Worm (Caenorhabditis elegans) whole organism, L3 larva: ENCODE results near the gene C14C6.5.

Experiments
- ZK546.5 ChIP-seq: sonication (generic microtip); optimal IDR thresholded peaks from 2 replicates; lab custom pipeline; 2017; ENCODE audit warnings: missing biosample characterization, missing genetic modification characterization
- aly-2 ChIP-seq: fragments of 150-350 bp; optimal IDR thresholded peaks from 2 replicates; lab custom pipeline; 2014; ENCODE audit warnings: missing biosample characterization, missing genetic modification characterization
- ama-1 ChIP-seq: fragments of 150-350 bp; optimal IDR thresholded peaks from 2 replicates; lab custom pipeline; 2018
- ceh-16 ChIP-seq: sonication (generic microtip); optimal IDR thresholded peaks from 2 replicates; lab custom pipeline; 2017; ENCODE audit warnings: missing biosample characterization, missing genetic modification characterization
- ceh-28 ChIP-seq: fragments of 150-350 bp; optimal IDR thresholded peaks from 2 replicates; lab custom pipeline; 2014; ENCODE audit warnings: missing biosample characterization, missing genetic modification reagents, missing genetic modification characterization
- ceh-82 ChIP-seq: fragments of 150-350 bp; optimal IDR thresholded peaks from 2 replicates; lab custom pipeline; 2014; ENCODE audit warnings: missing biosample characterization, missing genetic modification characterization
- ceh-9 ChIP-seq: sonication (generic microtip); optimal IDR thresholded peaks from 2 replicates; lab custom pipeline; 2018; ENCODE audit warnings: missing biosample characterization, missing genetic modification characterization
- daf-12 ChIP-seq: fragments of 150-350 bp; optimal IDR thresholded peaks from 2 replicates; lab custom pipeline; 2014; ENCODE audit warnings: missing biosample characterization, missing genetic modification reagents, missing genetic modification characterization
- egl-27 ChIP-seq: sonication (generic microtip); optimal IDR thresholded peaks from 4 replicates; lab custom pipeline; 2017; ENCODE audit warnings: missing biosample characterization, missing genetic modification reagents, missing genetic modification characterization
- egl-5 ChIP-seq: fragments of 150-350 bp; optimal IDR thresholded peaks from 2 replicates; lab custom pipeline; 2017; ENCODE audit warnings: missing biosample characterization, missing genetic modification reagents, missing genetic modification characterization, inconsistent platforms
- elt-1 ChIP-seq: fragments of 150-350 bp; optimal IDR thresholded peaks from 2 replicates; lab custom pipeline; 2014; ENCODE audit warnings: missing biosample characterization, missing genetic modification characterization
- elt-2 ChIP-seq: sonication (generic microtip); optimal IDR thresholded peaks from 2 replicates; lab custom pipeline; 2016; ENCODE audit warnings: missing genetic modification reagents, mild to moderate bottlenecking, missing genetic modification characterization, missing compliant biosample characterization
- eor-1 ChIP-seq, 2 experiments: fragments of 150-350 bp; optimal IDR thresholded peaks; 2 replicates each; lab custom pipeline; 2014 to 2018; ENCODE audit warnings: missing biosample characterization in 2 of 2, missing genetic modification characterization in 2 of 2
- fkh-10 ChIP-seq: sonication (generic microtip); optimal IDR thresholded peaks from 2 replicates; lab custom pipeline; 2017; ENCODE audit warnings: missing biosample characterization, missing genetic modification reagents, missing genetic modification characterization
- fos-1 ChIP-seq: fragments of 150-350 bp; optimal IDR thresholded peaks from 2 replicates; lab custom pipeline; 2014; ENCODE audit warnings: missing biosample characterization, missing genetic modification characterization
- hmg-11 ChIP-seq: sonication (generic microtip); optimal IDR thresholded peaks from 2 replicates; lab custom pipeline; 2016; ENCODE audit warnings: missing genetic modification characterization, missing compliant biosample characterization
- lin-15B ChIP-seq: fragments of 150-350 bp; optimal IDR thresholded peaks from 2 replicates; lab custom pipeline; 2014; ENCODE audit warnings: missing biosample characterization, missing genetic modification characterization
- lin-39 ChIP-seq: fragments of 150-350 bp; optimal IDR thresholded peaks from 2 replicates; lab custom pipeline; 2018; ENCODE audit warnings: missing biosample characterization, missing genetic modification reagents, missing genetic modification characterization
- mml-1 ChIP-seq: fragments of 150-350 bp; sonication (generic microtip); optimal IDR thresholded peaks from 3 replicates; lab custom pipeline; 2014; ENCODE audit warnings: missing biosample characterization, missing genetic modification characterization
- nfya-1 ChIP-seq: sonication (generic microtip); optimal IDR thresholded peaks from 2 replicates; lab custom pipeline; 2017; ENCODE audit warnings: missing genetic modification characterization, mild to moderate bottlenecking, missing compliant biosample characterization, antibody characterized with exemption, moderate library complexity; ENCODE audit not compliant: insufficient read depth
- nhr-11 ChIP-seq: fragments of 150-350 bp; optimal IDR thresholded peaks from 2 replicates; lab custom pipeline; 2014; ENCODE audit warnings: missing biosample characterization, missing genetic modification characterization
- nhr-23 ChIP-seq: fragments of 150-350 bp; optimal IDR thresholded peaks from 2 replicates; lab custom pipeline; 2014; ENCODE audit warnings: missing biosample characterization, missing genetic modification reagents, missing genetic modification characterization
- nhr-25 ChIP-seq: sonication (generic microtip); optimal IDR thresholded peaks from 2 replicates; lab custom pipeline; 2017; ENCODE audit warnings: missing biosample characterization, missing genetic modification characterization
- nhr-28 ChIP-seq: fragments of 150-350 bp; optimal IDR thresholded peaks from 2 replicates; lab custom pipeline; 2014; ENCODE audit warnings: missing biosample characterization, missing genetic modification characterization
- nhr-43 ChIP-seq: sonication (generic microtip); optimal IDR thresholded peaks from 2 replicates; lab custom pipeline; 2016; ENCODE audit warnings: mild to moderate bottlenecking, missing genetic modification characterization, missing compliant biosample characterization; ENCODE audit not compliant: poor library complexity, severe bottlenecking
- nhr-77 ChIP-seq: fragments of 150-350 bp; optimal IDR thresholded peaks from 2 replicates; lab custom pipeline; 2014; ENCODE audit warnings: missing biosample characterization, missing genetic modification characterization
- pqm-1 ChIP-seq: fragments of 150-350 bp; optimal IDR thresholded peaks from 2 replicates; lab custom pipeline; 2017; ENCODE audit warnings: missing biosample characterization, missing genetic modification characterization, inconsistent platforms
- sea-2 ChIP-seq: fragments of 150-350 bp; sonication (generic microtip); optimal IDR thresholded peaks from 4 replicates; lab custom pipeline; 2014; ENCODE audit warnings: missing biosample characterization, missing genetic modification reagents, missing genetic modification characterization
- skn-1 ChIP-seq: fragments of 150-350 bp; optimal IDR thresholded peaks from 2 replicates; lab custom pipeline; 2014; ENCODE audit warnings: missing biosample characterization, missing genetic modification characterization
- tbx-2 ChIP-seq: sonication (generic microtip); optimal IDR thresholded peaks from 2 replicates; lab custom pipeline; 2016; ENCODE audit warnings: mild to moderate bottlenecking, missing genetic modification characterization, missing compliant biosample characterization
- unc-39 ChIP-seq: sonication (generic microtip); optimal IDR thresholded peaks from 4 replicates; lab custom pipeline; 2017; ENCODE audit warnings: missing biosample characterization, missing genetic modification characterization
- zag-1 ChIP-seq: fragments of 150-350 bp; optimal IDR thresholded peaks from 2 replicates; lab custom pipeline; 2014; ENCODE audit warnings: missing biosample characterization, missing genetic modification characterization
- ztf-11 ChIP-seq: fragments of 150-350 bp; optimal IDR thresholded peaks from 2 replicates; lab custom pipeline; 2014; ENCODE audit warnings: missing biosample characterization, missing genetic modification characterization
- ztf-4 ChIP-seq: fragments of 150-350 bp; optimal IDR thresholded peaks from 2 replicates; lab custom pipeline; 2014; ENCODE audit warnings: missing biosample characterization, missing genetic modification characterization

The C14C6.5 gene

DNA sequence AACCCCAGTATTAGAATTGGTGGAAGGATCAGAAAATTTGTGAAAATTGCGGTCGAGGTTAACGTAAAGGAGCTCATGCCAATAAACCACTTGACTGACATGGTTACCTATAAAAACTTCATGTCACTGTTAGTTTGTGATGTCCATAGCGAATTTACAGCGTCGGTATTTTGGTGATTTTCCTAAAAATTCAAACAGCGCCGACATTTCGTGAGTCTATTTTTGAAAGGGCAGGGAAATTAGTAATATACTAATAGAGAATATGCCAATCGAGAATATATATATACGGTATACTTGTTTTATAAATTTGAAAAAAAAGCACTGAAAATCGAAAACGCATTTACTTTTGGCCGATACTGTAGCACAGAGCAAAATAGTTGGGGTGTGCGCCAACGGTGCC lies 19.6 kb downstream of the C14C6.5 start, which contains the start of gene srx-8:
TSS of gene srx-8 (minus strand) at position 101 of the 400 bp plus-strand sequence.
- no peak for TF ChIP-seq nhr-77 (tag; lab: Kevin White, UChicago)
- no peak for TF ChIP-seq ztf-4 (tag; lab: Kevin White, UChicago)
- TF ChIP-seq ama-1, result no peak
- no peak for TF ChIP-seq sea-2
- TF ChIP-seq fkh-10, result no peak
- TF ChIP-seq unc-39 (tag; lab: Kevin White, UChicago), result no peak
- TF ChIP-seq mml-1 (tag; lab: Kevin White, UChicago), result no peak
- TF ChIP-seq ceh-9 (tag; lab: Kevin White, UChicago), result no peak
- TF ChIP-seq lin-15B (tag; lab: Kevin White, UChicago), result no peak
- TF ChIP-seq egl-5 (tag; lab: Kevin White, UChicago), result no peak
- no peak for TF ChIP-seq eor-1 (tag; optimal IDR thresholded peaks at IDR 0.05; lab: Kevin White, UChicago)
- TF ChIP-seq ceh-82 (tag; lab: Kevin White, UChicago), result no peak
- no peak for TF ChIP-seq fos-1
- TF ChIP-seq hmg-11 (tag; lab: Kevin White, UChicago), result no peak
- no peak for TF ChIP-seq ceh-28
- TF ChIP-seq aly-2 (tag; lab: Kevin White, UChicago), result no peak
- no peak for TF ChIP-seq ztf-11 (tag; lab: Kevin White, UChicago)
- TF ChIP-seq ZK546.5 (tag; lab: Kevin White, UChicago), result no peak
- no peak for TF ChIP-seq zag-1 (tag; lab: Kevin White, UChicago)

DNA sequence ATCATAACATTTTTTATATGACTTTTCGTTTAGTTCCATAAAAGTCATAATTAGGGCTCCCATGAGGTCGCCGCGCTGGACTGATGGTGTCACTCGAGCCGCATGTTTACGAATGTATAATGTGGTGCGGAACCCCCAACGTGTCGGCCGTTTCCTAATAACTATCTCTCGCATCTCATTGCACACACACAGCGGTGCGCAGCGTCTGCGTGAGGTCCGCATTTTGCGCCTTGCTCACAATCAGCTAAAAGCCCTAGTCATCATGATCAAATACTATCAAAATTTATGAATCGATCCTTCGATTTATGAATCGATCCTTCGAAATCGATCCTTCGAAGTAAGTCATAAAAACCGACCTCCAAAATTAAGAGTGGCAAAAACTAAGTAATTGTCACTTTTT lies 23.5 kb downstream of the C14C6.5 start, which contains the start of gene srx-7:
TSS of gene srx-7 (plus strand) at position 256 of the 400 bp plus-strand sequence.
- TF ChIP-seq ceh-82 (tag; lab: Kevin White, UChicago) (no peak), nhr-23 (tag; lab: Kevin White, UChicago) (no peak), ceh-16 (tag; lab: Kevin White, UChicago) (no peak)

DNA sequence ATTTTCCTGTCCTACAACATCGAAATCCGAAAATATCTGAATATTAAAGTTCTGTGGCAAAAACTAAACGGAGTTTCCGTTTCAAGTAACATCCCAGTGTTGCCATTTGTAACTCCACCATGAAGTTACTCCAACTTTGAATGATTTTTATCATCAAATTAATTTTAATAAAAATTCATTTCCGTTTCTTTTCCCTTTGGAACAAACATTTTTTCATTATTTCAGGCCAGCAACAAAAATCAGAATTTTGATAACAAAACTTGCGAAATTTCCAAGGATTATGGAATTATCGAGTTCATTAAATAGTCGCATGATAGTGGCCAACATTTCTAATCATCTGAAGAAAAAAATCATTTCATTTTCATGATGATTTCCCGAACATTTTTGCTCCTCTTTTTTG lies 26.4 kb downstream of the C14C6.5 start, which contains the start of gene C14C6.2:
TSS of gene C14C6.2 (plus strand) at position 301 of the 400 bp plus-strand sequence.
- no peak for TF ChIP-seq nhr-28 (tag; lab: Kevin White, UChicago)
- TF ChIP-seq elt-2, result peak; percentile 9

DNA sequence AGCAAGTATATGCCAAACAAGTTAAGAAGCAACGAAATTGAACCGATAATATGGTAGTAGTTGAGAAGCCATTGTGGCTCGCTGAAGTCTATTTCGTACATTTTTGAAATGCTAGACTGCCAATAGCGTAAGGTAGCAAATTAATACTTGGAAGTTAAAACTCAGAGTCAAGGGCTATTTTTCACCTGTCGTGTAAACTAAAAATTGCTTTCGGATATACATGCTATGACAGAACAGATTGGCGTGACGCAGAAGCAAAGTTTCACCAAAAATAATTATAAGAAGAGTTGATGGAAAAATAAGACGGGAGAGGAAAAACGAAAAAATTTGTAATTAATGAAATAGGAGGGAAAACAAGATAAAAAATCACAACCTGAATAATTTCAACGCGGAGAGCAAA lies 29.6 kb downstream of the C14C6.5 start, which contains the start of gene sri-73:
TSS of gene sri-73 (minus strand) at position 101 of the 400 bp plus-strand sequence.
- TF ChIP-seq tbx-2, result no peak
- no peak for TF ChIP-seq ceh-28
- no peak for TF ChIP-seq lin-39

DNA sequence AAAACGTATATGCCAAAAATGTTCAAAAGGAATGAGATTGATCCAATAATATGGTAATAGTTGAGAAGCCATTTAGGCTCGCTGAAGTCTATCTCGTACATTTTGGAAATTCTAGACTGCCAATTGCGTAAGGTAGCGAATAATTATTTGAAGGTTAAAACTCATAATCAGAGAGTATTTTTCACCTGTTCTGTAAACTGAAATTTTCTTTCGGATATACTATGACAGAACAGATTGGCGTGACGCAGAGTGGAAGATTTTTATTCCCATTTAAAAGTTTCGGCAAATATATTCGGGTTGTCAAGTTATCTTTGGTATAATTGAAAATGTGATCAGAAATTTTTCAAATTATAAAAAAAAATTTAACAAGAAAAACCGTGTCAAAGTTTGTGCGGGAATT lies 31.7 kb downstream of the C14C6.5 start, which contains the start of gene sri-72:
TSS of gene sri-72 (minus strand) at position 101 of the 400 bp plus-strand sequence.
- TF ChIP-seq ztf-11 (tag; lab: Kevin White, UChicago), result no peak
- TF ChIP-seq elt-2, result no peak
- TF ChIP-seq tbx-2, result no peak
- no peak for TF ChIP-seq hmg-11 (tag; lab: Kevin White, UChicago)

DNA sequence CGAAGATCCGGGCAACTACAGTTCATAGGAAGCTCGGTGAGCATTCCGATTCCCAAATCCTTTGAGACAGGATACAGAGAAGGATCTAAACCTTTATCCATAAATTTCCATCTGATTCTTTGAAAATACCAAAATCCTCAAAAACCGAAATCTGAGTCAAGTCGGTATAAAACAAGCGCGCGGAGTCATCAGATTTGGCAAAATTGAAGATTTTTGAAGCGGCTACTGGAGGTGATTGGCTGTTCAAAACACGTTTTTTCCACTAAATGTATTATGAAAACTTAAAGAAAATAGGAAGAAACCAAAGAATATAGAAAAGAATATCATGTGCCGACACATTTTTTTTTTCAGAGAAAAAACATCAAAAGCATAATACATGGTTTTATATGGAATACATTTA lies 38.2 kb downstream of the C14C6.5 start, which contains the start of gene C14C6.13:
TSS of gene C14C6.13 (minus strand) at position 101 of the 400 bp plus-strand sequence.
- TF ChIP-seq nhr-25 (tag; lab: Kevin White, UChicago), result no peak
- TF ChIP-seq nhr-23 (tag; lab: Kevin White, UChicago), result no peak
- no peak for TF ChIP-seq mml-1 (tag; lab: Kevin White, UChicago)
- no peak for TF ChIP-seq nhr-11 (tag; lab: Kevin White, UChicago)
- no peak for TF ChIP-seq ceh-82 (tag; lab: Kevin White, UChicago)

DNA sequence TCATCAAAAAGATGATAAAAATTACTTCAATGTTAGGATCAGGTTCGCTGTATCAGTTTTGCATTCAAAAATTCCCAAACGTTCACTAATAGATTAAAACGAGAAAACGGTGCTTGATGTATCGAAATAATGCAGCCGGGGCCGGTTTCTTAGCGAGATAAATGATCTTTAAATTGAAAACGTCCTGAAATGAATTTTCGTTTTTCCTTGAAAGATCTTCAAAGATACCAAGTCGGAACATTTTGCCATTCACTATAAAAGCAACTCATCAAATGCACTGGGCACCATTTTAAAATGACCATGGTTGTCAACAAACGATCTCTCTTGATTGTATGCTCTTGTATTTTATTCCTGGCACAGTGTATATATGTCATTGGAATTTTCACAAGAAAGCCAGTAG lies 39.6 kb downstream of the C14C6.5 start, which contains the start of gene K06H6.5:
TSS of gene K06H6.5 (plus strand) at position 301 of the 400 bp plus-strand sequence.
- TF ChIP-seq nfya-1 (tag; lab: Kevin White, UChicago) (no peak), mml-1 (tag; lab: Kevin White, UChicago) (no peak), egl-27 (tag; lab: Kevin White, UChicago) (no peak), nhr-43 (tag; lab: Kevin White, UChicago) (no peak), skn-1 (tag; lab: Kevin White, UChicago) (no peak), zag-1 (tag; lab: Kevin White, UChicago) (no peak), hmg-11 (tag; lab: Kevin White, UChicago) (no peak), nhr-28 (tag; lab: Kevin White, UChicago) (no peak), eor-1 (tag; optimal IDR thresholded peaks at IDR 0.05; lab: Kevin White, UChicago) (no peak), elt-1 (tag; lab: Kevin White, UChicago) (no peak), pqm-1 (tag; lab: Kevin White, UChicago) (no peak), daf-12 (no peak)
